Worm (Caenorhabditis elegans): ENCODE results near the gene ugt-42.
A peak's percentile ranks its signal among the peaks of the same experiment; 100 is the strongest.

- TF ChIP-seq blmp-1 (tag; optimal IDR thresholded peaks at IDR 0.05; ENCODE audit: insufficient read depth) (no peak), unc-62 (GFP tag; optimal IDR thresholded peaks at IDR 0.05) (peak; percentile 58), alr-1 (tag; optimal IDR thresholded peaks at IDR 0.05) (no peak), nhr-11 (tag; optimal IDR thresholded peaks at IDR 0.05) (no peak), snpc-4 (tag; optimal IDR thresholded peaks at IDR 0.05) (peak; percentile 32), ztf-11 (tag; optimal IDR thresholded peaks at IDR 0.05) (no peak), nhr-237 (tag; optimal IDR thresholded peaks at IDR 0.05) (no peak), elt-3 (tag; optimal IDR thresholded peaks at IDR 0.05) (no peak), ztf-4 (tag; optimal IDR thresholded peaks at IDR 0.05) (peak; percentile 25)
Measured at ce11 chrV:619054-619453, 27.9 kb upstream of the ugt-42 start, which contains the start of gene F48G7.4.

Data from whole organism, L2 larva.